Fruit fly (Drosophila melanogaster) whole organism, embryonic: ENCODE data around the gene CG12081.

Experiments
- Ada2b ChIP-seq: fragments of 200-800 bp; sonication (Bioruptor generic); IDR thresholded peaks from 2 replicates; pipeline ENCODE4 v1.3.6; 2022; ENCODE audit warnings: missing biosample characterization, missing genetic modification characterization
- CG10979 ChIP-seq: fragments of 200-800 bp; sonication (Bioruptor generic); optimal IDR thresholded peaks from 2 replicates; lab custom pipeline; 2018; ENCODE audit warnings: missing biosample characterization, mild to moderate bottlenecking, missing genetic modification characterization, moderate library complexity
- CG11085 ChIP-seq: fragments of 200-800 bp; sonication (Bioruptor generic); IDR thresholded peaks from 2 replicates; pipeline ENCODE4 v1.3.6; 2022; ENCODE audit warnings: missing biosample characterization, missing genetic modification characterization
- CG11247 ChIP-seq: fragments of 200-800 bp; sonication (Bioruptor generic); IDR thresholded peaks from 2 replicates; pipeline ENCODE4 v1.3.6; 2022; ENCODE audit warnings: missing biosample characterization, missing genetic modification characterization
- CG12391 ChIP-seq: fragments of 200-800 bp; sonication (Bioruptor generic); optimal IDR thresholded peaks from 3 replicates; lab custom pipeline; 2018; ENCODE audit warnings: missing biosample characterization, mild to moderate bottlenecking, missing genetic modification characterization, moderate library complexity
- CG12769 ChIP-seq: fragments of 200-800 bp; sonication (Bioruptor generic); optimal IDR thresholded peaks from 2 replicates; lab custom pipeline; 2019; ENCODE audit warnings: missing biosample characterization, mild to moderate bottlenecking, missing genetic modification characterization, moderate library complexity
- CG13424 ChIP-seq: fragments of 200-800 bp; sonication (Bioruptor generic); optimal IDR thresholded peaks from 2 replicates; lab custom pipeline; 2019; ENCODE audit warnings: missing biosample characterization, mild to moderate bottlenecking, missing genetic modification characterization, moderate library complexity
- CG14441 ChIP-seq: fragments of 200-800 bp; sonication (Bioruptor generic); IDR thresholded peaks from 2 replicates; pipeline ENCODE4 v1.3.6; 2022; ENCODE audit warnings: missing biosample characterization, missing genetic modification characterization
- CG1602 ChIP-seq: fragments of 200-800 bp; sonication (Bioruptor generic); optimal IDR thresholded peaks from 3 replicates; lab custom pipeline; 2016; ENCODE audit warnings: missing biosample characterization, missing genetic modification characterization
- CG1647 ChIP-seq: fragments of 200-800 bp; sonication (Bioruptor generic); optimal IDR thresholded peaks from 3 replicates; lab custom pipeline; 2016; ENCODE audit warnings: missing biosample characterization, missing genetic modification characterization
- CG16863 ChIP-seq: fragments of 200-800 bp; sonication (Bioruptor generic); optimal IDR thresholded peaks from 3 replicates; lab custom pipeline; 2016; ENCODE audit warnings: missing biosample characterization, missing genetic modification characterization
- CG17328 ChIP-seq: fragments of 200-800 bp; sonication (Bioruptor generic); IDR thresholded peaks from 2 replicates; pipeline ENCODE4 v1.3.6; 2022; ENCODE audit warnings: missing biosample characterization, missing genetic modification characterization
- CG17912 ChIP-seq: fragments of 200-800 bp; sonication (Bioruptor generic); optimal IDR thresholded peaks from 2 replicates; lab custom pipeline; 2018; ENCODE audit warnings: missing biosample characterization, mild to moderate bottlenecking, missing genetic modification characterization
- CG18262 ChIP-seq: fragments of 200-800 bp; optimal IDR thresholded peaks from 3 replicates; lab custom pipeline; 2019; ENCODE audit warnings: missing biosample characterization, mild to moderate bottlenecking, missing genetic modification characterization, moderate library complexity
- CG18476 ChIP-seq: fragments of 200-800 bp; sonication (Bioruptor generic); optimal IDR thresholded peaks from 2 replicates; lab custom pipeline; 2016; ENCODE audit warnings: missing biosample characterization, mild to moderate bottlenecking, missing genetic modification characterization
- CG18599 ChIP-seq: fragments of 200-800 bp; sonication (Bioruptor generic); optimal IDR thresholded peaks from 3 replicates; lab custom pipeline; 2017; ENCODE audit warnings: missing biosample characterization, missing genetic modification characterization, mild to moderate bottlenecking, moderate library complexity, missing genetic modification reagents
- CG2120 ChIP-seq: fragments of 200-800 bp; sonication (Bioruptor generic); optimal IDR thresholded peaks from 3 replicates; lab custom pipeline; 2016; ENCODE audit warnings: missing biosample characterization, missing genetic modification characterization
- CG30403 ChIP-seq: fragments of 200-800 bp; sonication (Bioruptor generic); optimal IDR thresholded peaks from 3 replicates; lab custom pipeline; 2016; ENCODE audit warnings: missing biosample characterization, missing genetic modification characterization
- CG32772 ChIP-seq: fragments of 200-800 bp; sonication (Bioruptor generic); IDR thresholded peaks from 2 replicates; pipeline ENCODE4 v1.3.6; 2022; ENCODE audit warnings: missing biosample characterization, missing genetic modification characterization
- CG3847 ChIP-seq: fragments of 200-800 bp; sonication (Bioruptor generic); IDR thresholded peaks from 2 replicates; pipeline ENCODE4 v1.3.6; 2022; ENCODE audit warnings: missing biosample characterization, missing genetic modification characterization
- CG5245 ChIP-seq: fragments of 200-800 bp; sonication (Bioruptor generic); optimal IDR thresholded peaks from 3 replicates; lab custom pipeline; 2016; ENCODE audit warnings: missing biosample characterization, missing genetic modification characterization
- CG6689 ChIP-seq: fragments of 200-800 bp; sonication (Bioruptor generic); IDR thresholded peaks from 2 replicates; pipeline ENCODE4 v1.3.6; 2022; ENCODE audit warnings: missing biosample characterization, missing genetic modification characterization
- CG7786 ChIP-seq: fragments of 200-800 bp; sonication (Bioruptor generic); optimal IDR thresholded peaks from 2 replicates; lab custom pipeline; 2016; ENCODE audit warnings: missing biosample characterization, missing genetic modification characterization
- CG8089 ChIP-seq: fragments of 200-800 bp; sonication (Bioruptor generic); optimal IDR thresholded peaks from 3 replicates; lab custom pipeline; 2016; ENCODE audit warnings: missing biosample characterization, missing genetic modification characterization
- D19B ChIP-seq: fragments of 200-800 bp; sonication (Bioruptor generic); optimal IDR thresholded peaks from 2 replicates; lab custom pipeline; 2017; ENCODE audit warnings: missing biosample characterization, mild to moderate bottlenecking, missing genetic modification characterization
- Ets65A ChIP-seq: fragments of 200-800 bp; sonication (Bioruptor generic); peaks from one replicate; lab custom pipeline; 2016; ENCODE audit warnings: missing biosample characterization, missing genetic modification characterization
- Ets97D ChIP-seq: fragments of 200-800 bp; sonication (Bioruptor generic); optimal IDR thresholded peaks from 3 replicates; lab custom pipeline; 2016; ENCODE audit warnings: missing biosample characterization, missing genetic modification characterization
- Hsf ChIP-seq: fragments of 200-800 bp; sonication (Bioruptor generic); optimal IDR thresholded peaks from 3 replicates; lab custom pipeline; 2016; ENCODE audit warnings: missing biosample characterization, missing genetic modification characterization
- MESR4 ChIP-seq: fragments of 200-800 bp; sonication (Bioruptor generic); optimal IDR thresholded peaks from 2 replicates; lab custom pipeline; 2018; ENCODE audit warnings: missing biosample characterization, mild to moderate bottlenecking, missing genetic modification characterization, moderate library complexity
- Max ChIP-seq: fragments of 200-800 bp; sonication (Bioruptor generic); optimal IDR thresholded peaks from 2 replicates; lab custom pipeline; 2016; ENCODE audit warnings: missing biosample characterization, mild to moderate bottlenecking, missing genetic modification characterization
- Mrtf ChIP-seq: fragments of 200-800 bp; sonication (Bioruptor generic); IDR thresholded peaks from 3 replicates; pipeline ENCODE4 v1.3.6; 2022; ENCODE audit warnings: missing biosample characterization, missing genetic modification characterization
- NfI ChIP-seq: fragments of 200-800 bp; sonication (Bioruptor generic); optimal IDR thresholded peaks from 3 replicates; lab custom pipeline; 2018; ENCODE audit warnings: missing biosample characterization, mild to moderate bottlenecking, missing genetic modification characterization, moderate library complexity
- Oaz ChIP-seq: fragments of 200-800 bp; sonication (Bioruptor generic); IDR thresholded peaks from 2 replicates; pipeline ENCODE4 v1.3.6; 2022; ENCODE audit warnings: missing biosample characterization, missing genetic modification characterization
- Optix ChIP-seq: fragments of 200-800 bp; sonication (Bioruptor generic); IDR thresholded peaks from 3 replicates; pipeline ENCODE4 v1.3.6; 2022; ENCODE audit warnings: missing biosample characterization, missing genetic modification characterization
- PHDP ChIP-seq: fragments of 200-800 bp; sonication (Bioruptor generic); optimal IDR thresholded peaks from 3 replicates; lab custom pipeline; 2018; ENCODE audit warnings: missing biosample characterization, mild to moderate bottlenecking, missing genetic modification characterization, moderate library complexity
- Rx ChIP-seq: fragments of 200-800 bp; sonication (Bioruptor generic); IDR thresholded peaks from 2 replicates; pipeline ENCODE4 v1.3.6; 2022; ENCODE audit warnings: missing biosample characterization, missing genetic modification characterization
- Ssrp ChIP-seq: fragments of 200-800 bp; sonication (Bioruptor generic); optimal IDR thresholded peaks from 2 replicates; lab custom pipeline; 2018; ENCODE audit warnings: missing biosample characterization, mild to moderate bottlenecking, missing genetic modification characterization, moderate library complexity
- dpn ChIP-seq, 2 experiments: fragments of 200-800 bp; sonication (Bioruptor generic); optimal IDR thresholded peaks; 3 replicates each; lab custom pipeline; 2016; ENCODE audit warnings: missing biosample characterization in 2 of 2, missing genetic modification characterization in 2 of 2
- dysf ChIP-seq: fragments of 200-800 bp; sonication (Bioruptor generic); IDR thresholded peaks from 3 replicates; pipeline ENCODE4 v1.3.6; 2022; ENCODE audit warnings: missing biosample characterization, missing genetic modification characterization
- fd96Cb ChIP-seq: fragments of 200-800 bp; sonication (Bioruptor generic); optimal IDR thresholded peaks from 2 replicates; lab custom pipeline; 2018; ENCODE audit warnings: missing biosample characterization, mild to moderate bottlenecking, missing genetic modification characterization, moderate library complexity
- gem ChIP-seq: fragments of 200-800 bp; sonication (Bioruptor generic); optimal IDR thresholded peaks from 2 replicates; lab custom pipeline; 2019; ENCODE audit warnings: missing biosample characterization, mild to moderate bottlenecking, missing genetic modification characterization, moderate library complexity
- her ChIP-seq: fragments of 200-800 bp; sonication (Bioruptor generic); optimal IDR thresholded peaks from 2 replicates; lab custom pipeline; 2016; ENCODE audit warnings: missing biosample characterization, missing genetic modification characterization
- lilli ChIP-seq: fragments of 200-800 bp; sonication (Bioruptor generic); optimal IDR thresholded peaks from 3 replicates; lab custom pipeline; 2016; ENCODE audit warnings: missing biosample characterization, missing genetic modification characterization
- nmo ChIP-seq: fragments of 200-800 bp; sonication (Bioruptor generic); optimal IDR thresholded peaks from 2 replicates; lab custom pipeline; 2018; ENCODE audit warnings: missing biosample characterization, mild to moderate bottlenecking, missing genetic modification characterization, moderate library complexity
- pan ChIP-seq, 4 experiments: fragments of >200 bp in 3 of 4; fragments of 200-800 bp in 1 of 4; sonication (Bioruptor generic) in 1 of 4; optimal IDR thresholded peaks in 3 of 4; IDR thresholded peaks in 1 of 4; 2 replicates each; pipeline versions ENCODE4 v1.3.6 to Lab custom; 2017 to 2022; ENCODE audit warnings: missing biosample characterization in 2 of 4, missing genetic modification characterization in 2 of 4, mixed read lengths in 1 of 4
- sens ChIP-seq: fragments of 200-800 bp; sonication (Bioruptor generic); peaks from one replicate; lab custom pipeline; 2016; ENCODE audit warnings: missing biosample characterization, missing genetic modification characterization
- shn ChIP-seq: fragments of 200-800 bp; sonication (Bioruptor generic); optimal IDR thresholded peaks from 3 replicates; lab custom pipeline; 2016; ENCODE audit warnings: missing biosample characterization, missing genetic modification characterization
- sisA ChIP-seq: fragments of 200-800 bp; sonication (Bioruptor generic); IDR thresholded peaks from 2 replicates; pipeline ENCODE4 v1.3.6; 2022; ENCODE audit warnings: missing biosample characterization, missing genetic modification characterization
- tin ChIP-seq: fragments of 200-800 bp; sonication (Bioruptor generic); optimal IDR thresholded peaks from 3 replicates; lab custom pipeline; 2016; ENCODE audit warnings: missing biosample characterization, missing genetic modification characterization
- unc-4 ChIP-seq: fragments of 200-800 bp; sonication (Bioruptor generic); IDR thresholded peaks from 2 replicates; pipeline ENCODE4 v1.3.6; 2022; ENCODE audit warnings: missing biosample characterization, missing genetic modification characterization; ENCODE audit not compliant: partially characterized antibody

The CG12081 gene

dm6 chrX:8542728-8543127, 45.9 kb upstream of the CG12081 start:
- TF ChIP-seq sens (GFP tag; lab: Kevin White, UChicago) (peak; percentile 59), Ets97D (no peak), D19B (GFP tag; lab: Kevin White, UChicago) (peak; percentile 82), Rx (GFP tag; lab: Robert Waterston, UW) (peak; percentile 32; the same call in 1 of the 2 replicates), CG30403 (GFP tag; lab: Kevin White, UChicago) (peak; percentile 33), sisA (GFP tag; lab: Robert Waterston, UW) (peak; percentile 60), tin (GFP tag; lab: Kevin White, UChicago) (peak; percentile 5), CG7786 (GFP tag; lab: Kevin White, UChicago) (peak; percentile 14), CG6689 (GFP tag; lab: Robert Waterston, UW) (peak; percentile 52; the same call in 1 of the 2 replicates), CG18262 (peak; percentile 12), dpn (GFP tag; optimal IDR thresholded peaks at IDR 0.05; lab: Kevin White, UChicago) (peak; percentile 6 to 38), CG17912 (GFP tag; lab: Kevin White, UChicago) (no peak), CG32772 (GFP tag; lab: Robert Waterston, UW) (peak; percentile 32; the same call in 1 of the 2 replicates), MESR4 (no peak), Oaz (GFP tag; lab: Robert Waterston, UW) (0 out of 2 replicates have a peak, but pooled peaks have one; percentile 17), CG10979 (tag; lab: Kevin White, UChicago) (peak; percentile 22), Ets65A (peak; percentile 88), CG2120 (peak; percentile 58), Hsf (GFP tag; lab: Kevin White, UChicago) (peak; percentile 13), shn (GFP tag; lab: Kevin White, UChicago) (peak; percentile 1), NfI (GFP tag; lab: Kevin White, UChicago) (peak; percentile 33), CG13424 (tag; lab: Kevin White, UChicago) (peak; percentile 29), CG1602 (peak; percentile 3), CG3847 (GFP tag; lab: Robert Waterston, UW) (peak; percentile 27; the same call in 1 of the 2 replicates), CG17328 (GFP tag; lab: Robert Waterston, UW) (0 out of 2 replicates have a peak, but pooled peaks have one; percentile 35), CG14441 (peak; percentile 44; the same call in 1 of the 2 replicates), PHDP (peak; percentile 33), CG5245 (GFP tag; lab: Kevin White, UChicago) (no peak), gem (peak; percentile 68), her (GFP tag; lab: Kevin White, UChicago) (peak; percentile 18), CG11085 (GFP tag; lab: Robert Waterston, UW) (no peak), fd96Cb (tag; lab: Kevin White, UChicago) (peak; percentile 18), CG11247 (no peak), nmo (GFP tag; lab: Kevin White, UChicago) (no peak), CG8089 (GFP tag; lab: Kevin White, UChicago) (peak; percentile 11), CG18599 (no peak), CG12769 (tag; lab: Kevin White, UChicago) (no peak), dysf (GFP tag; lab: Robert Waterston, UW) (peak; percentile 53; the same call in 1 of the 3 replicates), lilli (GFP tag; lab: Kevin White, UChicago) (peak; percentile 42), Ada2b (GFP tag; lab: Robert Waterston, UW) (peak; percentile 47; the same call in 1 of the 2 replicates), pan (optimal IDR thresholded peaks at IDR 0.05; lab: Kevin White, UChicago) (no peak), pan (GFP tag; optimal IDR thresholded peaks at IDR 0.05 in 1 of 2, IDR thresholded peaks at IDR 0.05 in 1 of 2) (peak in 1 of 2 experiments; percentile 39), Mrtf (GFP tag; lab: Robert Waterston, UW) (0 out of 3 replicates have a peak, but pooled peaks have one; percentile 16), Max (GFP tag; lab: Kevin White, UChicago) (no peak), unc-4 (no peak), Ssrp (peak; percentile 15), CG1647 (GFP tag; lab: Kevin White, UChicago) (no peak), CG12391 (tag; lab: Kevin White, UChicago) (peak; percentile 33), CG16863 (GFP tag; lab: Kevin White, UChicago) (peak; percentile 10), Optix (GFP tag; lab: Robert Waterston, UW) (0 out of 3 replicates have a peak, but pooled peaks have one; percentile 29), CG18476 (peak; percentile 5)
